Fruit fly (Drosophila melanogaster) whole organism, prepupa: ENCODE data around the gene slmo.

Experiments used
- CG6163 ChIP-seq: fragments of 200-800 bp; sonication (Bioruptor generic); IDR thresholded peaks from 3 replicates; pipeline ENCODE4 v1.3.6; 2022; ENCODE audit warnings: missing biosample characterization, missing genetic modification characterization
- CG7368 ChIP-seq: fragments of 200-800 bp; sonication (Bioruptor generic); optimal IDR thresholded peaks from 3 replicates; lab custom pipeline; 2016; ENCODE audit warnings: missing biosample characterization, missing genetic modification characterization
- Lpt ChIP-seq: fragments of 200-800 bp; sonication (Bioruptor generic); optimal IDR thresholded peaks from 3 replicates; lab custom pipeline; 2016; ENCODE audit warnings: missing biosample characterization, missing genetic modification characterization
- Sox102F ChIP-seq: fragments of 200-800 bp; sonication (Bioruptor generic); optimal IDR thresholded peaks from 2 replicates; lab custom pipeline; 2016; ENCODE audit warnings: missing biosample characterization, mild to moderate bottlenecking, missing genetic modification characterization
- spab ChIP-seq: fragments of 200-800 bp; sonication (Bioruptor generic); optimal IDR thresholded peaks from 2 replicates; lab custom pipeline; 2017; ENCODE audit warnings: missing biosample characterization, mild to moderate bottlenecking, missing genetic modification characterization, missing genetic modification reagents
- svp ChIP-seq: fragments of 200-800 bp; sonication (Bioruptor generic); peaks from one replicate; lab custom pipeline; 2016; ENCODE audit warnings: missing biosample characterization, missing genetic modification characterization
- topi ChIP-seq: fragments of 200-800 bp; sonication (Bioruptor generic); optimal IDR thresholded peaks from 3 replicates; lab custom pipeline; 2016; ENCODE audit warnings: missing biosample characterization, missing genetic modification characterization

- TF ChIP-seq CG6163, result no peak
- TF ChIP-seq Lpt (GFP tag; lab: Kevin White, UChicago), result no peak
- TF ChIP-seq svp (GFP tag; lab: Kevin White, UChicago), result no peak
- no peak for TF ChIP-seq topi (GFP tag; lab: Kevin White, UChicago)
- TF ChIP-seq CG7368, result no peak
- TF ChIP-seq spab (GFP tag; lab: Kevin White, UChicago), result no peak
- no peak for TF ChIP-seq Sox102F (GFP tag; lab: Kevin White, UChicago)
Measured at dm6 chr2L:6087685-6088084, 39.2 kb upstream of the slmo start.
